Fruit fly (Drosophila melanogaster) whole organism, pupa: ENCODE results near the gene Hpf1.

Experiments used
- CG10348 ChIP-seq: fragments of 200-800 bp; sonication (Bioruptor generic); IDR thresholded peaks from 2 replicates; pipeline ENCODE4 v1.3.6; 2022; ENCODE audit warnings: missing biosample characterization, missing genetic modification characterization
- CG12605 ChIP-seq: fragments of 200-800 bp; sonication (Bioruptor generic); IDR thresholded peaks from 2 replicates; pipeline ENCODE4 v1.3.6; 2022; ENCODE audit warnings: missing biosample characterization, missing genetic modification characterization
- CG13204 ChIP-seq: fragments of 200-800 bp; sonication (Bioruptor generic); optimal IDR thresholded peaks from 2 replicates; lab custom pipeline; 2018; ENCODE audit warnings: missing biosample characterization, mild to moderate bottlenecking, missing genetic modification characterization, moderate library complexity
- CG14655 ChIP-seq: fragments of 200-800 bp; sonication (Bioruptor generic); optimal IDR thresholded peaks from 3 replicates; lab custom pipeline; 2017; ENCODE audit warnings: mild to moderate bottlenecking, missing biosample characterization, missing genetic modification reagents, missing genetic modification characterization
- CG15710 ChIP-seq: fragments of 200-800 bp; sonication (Bioruptor generic); optimal IDR thresholded peaks from 2 replicates; lab custom pipeline; 2018; ENCODE audit warnings: missing biosample characterization, mild to moderate bottlenecking, missing genetic modification characterization, moderate library complexity
- CG17806 ChIP-seq: fragments of 200-800 bp; sonication (Bioruptor generic); optimal IDR thresholded peaks from 2 replicates; lab custom pipeline; 2018; ENCODE audit warnings: missing biosample characterization, mild to moderate bottlenecking, missing genetic modification characterization, moderate library complexity
- CG32121 ChIP-seq: fragments of 200-800 bp; sonication (Bioruptor generic); IDR thresholded peaks from 2 replicates; pipeline ENCODE4 v1.3.6; 2022; ENCODE audit warnings: missing biosample characterization, missing genetic modification characterization
- CG34367 ChIP-seq: fragments of 200-800 bp; sonication (Bioruptor generic); optimal IDR thresholded peaks from 2 replicates; lab custom pipeline; 2018; ENCODE audit warnings: missing biosample characterization, mild to moderate bottlenecking, missing genetic modification characterization
- CG4496 ChIP-seq: fragments of 200-800 bp; sonication (Bioruptor generic); IDR thresholded peaks from 3 replicates; pipeline ENCODE4 v1.3.6; 2022; ENCODE audit warnings: missing biosample characterization, missing genetic modification characterization
- CG8159 ChIP-seq: fragments of 200-800 bp; sonication (Bioruptor generic); optimal IDR thresholded peaks from 3 replicates; lab custom pipeline; 2018; ENCODE audit warnings: missing biosample characterization, mild to moderate bottlenecking, missing genetic modification characterization, moderate library complexity
- CG8301 ChIP-seq: fragments of 200-800 bp; sonication (Bioruptor generic); optimal IDR thresholded peaks from 2 replicates; lab custom pipeline; 2018; ENCODE audit warnings: missing biosample characterization, mild to moderate bottlenecking, missing genetic modification characterization
- CG9948 ChIP-seq: fragments of 200-800 bp; sonication (Bioruptor generic); optimal IDR thresholded peaks from 2 replicates; lab custom pipeline; 2018; ENCODE audit warnings: missing biosample characterization, mild to moderate bottlenecking, missing genetic modification characterization, moderate library complexity
- D1 ChIP-seq: fragments of 200-800 bp; sonication (Bioruptor generic); optimal IDR thresholded peaks from 2 replicates; lab custom pipeline; 2018; ENCODE audit warnings: missing biosample characterization, mild to moderate bottlenecking, missing genetic modification characterization, moderate library complexity
- EcR ChIP-seq: fragments of 200-800 bp; sonication (Bioruptor generic); optimal IDR thresholded peaks from 3 replicates; lab custom pipeline; 2019; ENCODE audit warnings: missing biosample characterization, missing genetic modification characterization, mild to moderate bottlenecking, moderate library complexity, missing genetic modification reagents
- Ets98B ChIP-seq: fragments of 200-800 bp; sonication (Bioruptor generic); IDR thresholded peaks from 2 replicates; pipeline ENCODE4 v1.3.6; 2022; ENCODE audit warnings: missing biosample characterization, missing genetic modification characterization
- Pif1A ChIP-seq: fragments of 200-800 bp; sonication (Bioruptor generic); optimal IDR thresholded peaks from 3 replicates; lab custom pipeline; 2016; ENCODE audit warnings: missing biosample characterization, missing genetic modification characterization
- Pif1B ChIP-seq: fragments of 200-800 bp; sonication (Bioruptor generic); optimal IDR thresholded peaks from 3 replicates; lab custom pipeline; 2016; ENCODE audit warnings: missing biosample characterization, missing genetic modification characterization
- Snoo ChIP-seq: fragments of 200-800 bp; sonication (Bioruptor generic); optimal IDR thresholded peaks from 3 replicates; lab custom pipeline; 2017; ENCODE audit warnings: missing biosample characterization, mild to moderate bottlenecking, missing genetic modification characterization, inconsistent platforms
- fd96Ca ChIP-seq: fragments of 200-800 bp; sonication (Bioruptor generic); IDR thresholded peaks from 3 replicates; pipeline ENCODE4 v1.3.6; 2022; ENCODE audit warnings: missing biosample characterization, missing genetic modification characterization
- gl ChIP-seq: fragments of 200-800 bp; sonication (Bioruptor generic); optimal IDR thresholded peaks from 2 replicates; lab custom pipeline; 2018; ENCODE audit warnings: missing biosample characterization, mild to moderate bottlenecking, missing genetic modification characterization
- rn ChIP-seq: fragments of 200-800 bp; sonication (Bioruptor generic); IDR thresholded peaks from 2 replicates; pipeline ENCODE4 v1.3.6; 2022; ENCODE audit warnings: missing biosample characterization, missing genetic modification characterization

Gene Hpf1

dm6 chr3R:5771614-5772202, 20.0 kb upstream of the Hpf1 start:
- 0 out of 3 replicates have a peak, but pooled peaks have one; percentile 39 for TF ChIP-seq CG4496 (GFP tag; lab: Robert Waterston, UW)
- no peak for TF ChIP-seq CG32121 (GFP tag; lab: Robert Waterston, UW)

dm6 chr3R:5772433-5772832, 19.2 kb upstream of the Hpf1 start:
- TF ChIP-seq CG4496 (GFP tag; lab: Robert Waterston, UW) (0 out of 3 replicates have a peak, but pooled peaks have one; percentile 25), Pif1B (GFP tag; lab: Kevin White, UChicago) (no peak), rn (GFP tag; lab: Robert Waterston, UW) (no peak), fd96Ca (no peak), CG10348 (no peak)

DNA sequence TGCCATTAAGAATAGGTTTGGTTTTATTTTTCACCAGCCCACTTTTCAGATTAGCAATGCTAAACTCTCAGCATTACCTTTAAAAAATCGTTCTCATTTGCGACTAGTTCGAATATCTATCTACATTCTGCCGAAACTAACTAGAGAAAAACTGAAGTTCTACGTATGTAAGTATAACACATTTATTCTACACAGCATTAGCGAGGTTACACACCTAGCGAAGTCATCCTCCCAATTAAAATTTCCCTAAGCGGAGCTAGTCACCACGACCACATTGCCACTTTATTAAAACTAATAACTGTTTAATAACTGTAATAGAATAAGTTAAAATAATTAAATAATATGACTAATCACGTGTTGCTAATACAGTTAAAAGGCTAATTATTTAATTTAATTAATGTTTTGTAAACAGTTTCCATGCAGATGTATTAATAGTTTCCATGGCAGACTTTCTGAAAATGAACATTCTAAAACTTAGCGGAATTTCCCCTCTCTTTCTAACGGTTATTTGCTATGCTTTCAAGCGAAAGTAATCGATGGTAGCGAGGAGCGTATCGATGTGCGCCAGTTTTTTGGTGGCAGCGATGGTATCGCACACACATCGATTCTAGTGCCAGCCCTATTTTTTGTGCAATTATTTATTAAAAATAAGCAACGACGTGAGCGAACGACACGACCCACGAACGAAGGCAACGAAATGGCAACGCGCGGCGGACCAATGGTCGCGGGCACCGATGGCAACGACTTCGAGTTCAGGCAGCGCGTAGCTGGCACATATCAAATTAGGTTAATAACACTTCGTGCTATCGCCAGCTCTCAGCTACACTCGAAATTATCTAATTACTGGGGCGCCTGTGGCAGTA, 12.7 kb upstream of the Hpf1 start, which contains the start of gene jagn:
TSS of gene jagn (plus strand) at position 585 of the 863 bp plus-strand sequence.
- no peak for TF ChIP-seq EcR (GFP tag; lab: Kevin White, UChicago)
- TF ChIP-seq CG15710, result peak; percentile 23
- peak; percentile 33; the same call in 1 of the 3 replicates for TF ChIP-seq CG4496 (GFP tag; lab: Robert Waterston, UW)
- TF ChIP-seq CG17806 (tag; lab: Kevin White, UChicago), result no peak
- TF ChIP-seq fd96Ca, result peak; percentile 56; the same call in 2 of the 3 replicates
- no peak for TF ChIP-seq CG12605 (GFP tag; lab: Robert Waterston, UW)
- TF ChIP-seq CG14655, result no peak
- TF ChIP-seq CG8301 (tag; lab: Kevin White, UChicago), result no peak
- TF ChIP-seq rn (GFP tag; lab: Robert Waterston, UW), result no peak
- peak; percentile 28 for TF ChIP-seq Snoo (tag; lab: Kevin White, UChicago)
- TF ChIP-seq CG8159 (tag; lab: Kevin White, UChicago), result no peak
- TF ChIP-seq Ets98B (GFP tag; lab: Robert Waterston, UW), result peak; percentile 25; the same call in 1 of the 2 replicates
- no peak for TF ChIP-seq CG10348
- no peak for TF ChIP-seq gl (tag; lab: Kevin White, UChicago)
- TF ChIP-seq CG32121 (GFP tag; lab: Robert Waterston, UW), result no peak
- no peak for TF ChIP-seq CG34367 (tag; lab: Kevin White, UChicago)
- TF ChIP-seq D1 (tag; lab: Kevin White, UChicago), result no peak
- TF ChIP-seq CG9948 (tag; lab: Kevin White, UChicago), result no peak
- TF ChIP-seq Pif1B (GFP tag; lab: Kevin White, UChicago), result no peak
- TF ChIP-seq Pif1A (GFP tag; lab: Kevin White, UChicago), result no peak
- TF ChIP-seq CG13204 (GFP tag; lab: Kevin White, UChicago), result no peak

dm6 chr3R:5780976-5781375, 10.7 kb upstream of the Hpf1 start, which contains the start of gene CG2082:
TSS of gene CG2082 (minus strand) at chr3R:5781076.
- no peak for TF ChIP-seq gl (tag; lab: Kevin White, UChicago)
- no peak for TF ChIP-seq fd96Ca
- TF ChIP-seq CG14655, result no peak
- no peak for TF ChIP-seq Pif1A (GFP tag; lab: Kevin White, UChicago)
- no peak for TF ChIP-seq D1 (tag; lab: Kevin White, UChicago)
- TF ChIP-seq CG32121 (GFP tag; lab: Robert Waterston, UW), result no peak
- TF ChIP-seq CG13204 (GFP tag; lab: Kevin White, UChicago), result no peak

- TF ChIP-seq D1 (tag; lab: Kevin White, UChicago) (no peak), Snoo (tag; lab: Kevin White, UChicago) (no peak), Pif1A (GFP tag; lab: Kevin White, UChicago) (no peak), CG32121 (GFP tag; lab: Robert Waterston, UW) (no peak)
These were observed 10.2 kb upstream of the Hpf1 start, which contains the start of gene kat-60L1 for dm6 chr3R:5781462-5781861. TSS of gene kat-60L1 (plus strand) at chr3R:5781762.

DNA sequence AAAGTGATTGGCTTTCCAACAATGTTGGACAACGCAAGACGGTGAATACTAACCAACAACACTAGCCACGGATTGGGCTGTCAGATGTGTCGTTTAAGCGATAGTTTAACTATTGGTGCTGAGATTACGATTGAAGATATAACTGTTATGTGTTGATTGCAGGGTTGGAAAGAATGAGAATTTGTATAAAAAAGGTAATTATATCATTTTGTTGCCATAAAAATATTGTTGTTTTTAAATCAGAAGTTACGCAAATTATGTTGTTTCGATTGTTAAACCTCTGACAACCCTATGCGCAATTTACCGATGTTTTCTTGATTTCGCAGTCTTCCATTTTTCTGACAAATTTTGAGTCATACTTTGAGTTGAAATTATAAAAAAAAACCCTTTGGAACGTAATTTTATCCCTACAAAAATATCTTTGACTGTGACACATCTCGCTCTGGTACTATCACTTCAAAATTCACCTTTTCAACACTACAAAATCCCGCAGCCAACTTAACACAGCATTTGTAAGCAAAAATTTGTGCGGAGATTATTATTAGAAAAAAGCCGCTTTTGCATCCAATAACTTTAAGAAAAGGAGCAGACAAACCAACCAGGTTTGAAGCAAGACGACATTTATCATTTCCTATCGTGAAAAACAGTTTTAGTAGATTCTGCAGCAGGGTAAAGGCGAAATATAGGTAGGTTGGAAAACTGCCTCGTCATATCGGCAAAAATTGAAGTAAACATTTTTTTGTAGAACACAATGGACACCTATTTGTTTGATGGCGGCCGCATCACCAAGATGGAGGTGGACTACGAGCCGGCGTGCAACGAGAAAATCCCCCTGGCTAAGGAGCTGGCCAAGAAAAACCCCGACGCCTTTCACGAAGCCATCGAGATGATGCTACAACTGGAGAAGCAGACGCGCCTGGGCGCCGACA, 2.4 kb upstream of the Hpf1 start, which contains the start of the genes Hat1 and Rpn5:
TSS of gene Hat1 (minus strand) at position 360 of the 929 bp plus-strand sequence.
TSS of gene Rpn5 (plus strand) at position 469 of the 929 bp plus-strand sequence.
- TF ChIP-seq CG4496 (GFP tag; lab: Robert Waterston, UW) (peak; percentile 68), CG8159 (tag; lab: Kevin White, UChicago) (peak; percentile 71), EcR (GFP tag; lab: Kevin White, UChicago) (no peak), Pif1A (GFP tag; lab: Kevin White, UChicago) (peak; percentile 79), CG17806 (tag; lab: Kevin White, UChicago) (peak; percentile 41), Ets98B (GFP tag; lab: Robert Waterston, UW) (peak; percentile 56; the same call in 1 of the 2 replicates), Snoo (tag; lab: Kevin White, UChicago) (peak; percentile 70), CG10348 (no peak), CG34367 (tag; lab: Kevin White, UChicago) (peak; percentile 49), CG13204 (GFP tag; lab: Kevin White, UChicago) (no peak), CG9948 (tag; lab: Kevin White, UChicago) (peak; percentile 54), fd96Ca (peak; percentile 64; the same call in 2 of the 3 replicates), Pif1B (GFP tag; lab: Kevin White, UChicago) (peak; percentile 63), CG14655 (peak; percentile 71), rn (GFP tag; lab: Robert Waterston, UW) (no peak; the same call in 1 of the 2 replicates), CG8301 (tag; lab: Kevin White, UChicago) (peak; percentile 61), gl (tag; lab: Kevin White, UChicago) (peak; percentile 3), CG32121 (GFP tag; lab: Robert Waterston, UW) (no peak), D1 (tag; lab: Kevin White, UChicago) (no peak), CG12605 (GFP tag; lab: Robert Waterston, UW) (no peak), CG15710 (peak; percentile 66)
